Worm (Caenorhabditis elegans): Measurements from ENCODE around the gene fbxb-95.

- no peak for TF ChIP-seq pes-1 (GFP tag; IDR thresholded peaks at IDR 0.05)
- TF ChIP-seq scrt-1 (GFP tag; IDR thresholded peaks at IDR 0.05) = no peak
- no peak for TF ChIP-seq ets-7 (tag; optimal IDR thresholded peaks at IDR 0.05)
- TF ChIP-seq sea-1 (GFP tag; conservative IDR thresholded peaks at IDR 0.05) = no peak
- no peak for TF ChIP-seq tra-4 (tag; optimal IDR thresholded peaks at IDR 0.05)
- no peak for TF ChIP-seq tbx-37 (GFP tag; conservative IDR thresholded peaks at IDR 0.05)
- no peak for TF ChIP-seq ama-1 (optimal IDR thresholded peaks at IDR 0.05)
- TF ChIP-seq F13C5.2 (tag; optimal IDR thresholded peaks at IDR 0.05) = no peak
- TF ChIP-seq hmbx-1 (tag; optimal IDR thresholded peaks at IDR 0.05) = no peak
- TF ChIP-seq flt-1 (GFP tag; IDR thresholded peaks at IDR 0.05) = no peak
- no peak for TF ChIP-seq aly-1 (tag; optimal IDR thresholded peaks at IDR 0.05)
Observed at ce11 chrII:1831883-1832388, 22.3 kb upstream of the fbxb-95 start, which contains the start of gene math-39.
